Worm (Caenorhabditis elegans) whole organism, midembryonic: ENCODE results near the gene ceh-76.

ENCODE experiments used
- flt-1 ChIP-seq: fragments of 200-800 bp; sonication (Bioruptor generic); IDR thresholded peaks from 2 replicates; pipeline ENCODE4 v1.3.6; 2022; ENCODE audit warnings: missing genetic modification characterization, missing compliant biosample characterization
- ztf-29 ChIP-seq: fragments of 200-800 bp; sonication (Bioruptor generic); IDR thresholded peaks from 2 replicates; pipeline ENCODE4 v1.3.6; 2022; ENCODE audit warnings: missing genetic modification reagents, missing genetic modification characterization, missing compliant biosample characterization

DNA sequence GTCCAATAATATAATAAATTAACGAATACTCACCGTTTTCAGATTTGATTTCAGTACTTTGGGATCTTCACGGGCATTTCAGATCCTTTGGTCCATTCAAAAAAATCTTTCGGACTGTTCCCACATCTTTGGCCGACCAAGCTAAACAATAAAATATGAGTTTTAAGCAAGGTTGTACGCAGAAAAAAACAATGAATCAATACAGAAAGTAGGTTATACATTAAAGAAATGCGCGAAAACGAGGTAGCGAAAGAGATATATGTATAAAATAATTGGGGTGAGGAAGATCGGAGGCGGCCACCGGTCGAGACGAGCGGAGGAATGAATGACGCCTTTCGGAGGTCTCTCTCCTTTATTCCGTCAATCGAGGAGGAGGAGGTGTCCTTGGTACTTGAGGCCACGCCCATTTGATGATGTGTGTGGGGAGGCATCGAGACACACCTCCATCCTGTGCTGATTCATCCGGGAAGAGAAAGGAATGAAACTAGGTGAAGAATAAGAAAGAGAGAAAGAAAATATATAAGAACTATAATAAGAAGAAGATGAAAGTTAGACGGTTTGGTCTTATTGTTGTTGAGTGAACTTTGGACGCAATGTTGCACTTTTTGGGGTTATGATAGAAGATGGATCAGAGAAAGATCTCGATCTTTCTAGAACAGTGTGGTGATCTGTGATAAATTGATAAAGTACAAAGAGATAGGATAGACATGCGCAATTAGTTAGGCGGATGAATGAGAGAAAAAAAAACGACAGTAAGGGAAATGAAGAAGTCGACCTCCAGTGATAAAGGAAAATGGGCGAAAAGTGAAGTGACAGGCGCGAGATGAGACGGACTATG, 46.0 kb upstream of the ceh-76 start:
- TF ChIP-seq flt-1 (GFP tag; lab: Robert Waterston, UW) (no peak), ztf-29 (no peak)
